Fruit fly (Drosophila melanogaster) whole organism, embryonic: ENCODE measurements around the gene Cpr67Fb.

Experiments
- Abd-B ChIP-seq: fragments of 200-800 bp; sonication (Bioruptor generic); optimal IDR thresholded peaks from 2 replicates; lab custom pipeline; 2018; ENCODE audit warnings: missing biosample characterization, mild to moderate bottlenecking, missing genetic modification characterization, moderate library complexity
- Asciz ChIP-seq: fragments of 200-800 bp; sonication (Bioruptor generic); optimal IDR thresholded peaks from 2 replicates; lab custom pipeline; 2017; ENCODE audit warnings: missing biosample characterization, mild to moderate bottlenecking, missing genetic modification characterization, missing genetic modification reagents
- CG10147 ChIP-seq: fragments of 200-800 bp; sonication (Bioruptor generic); optimal IDR thresholded peaks from 2 replicates; lab custom pipeline; 2019; ENCODE audit warnings: missing biosample characterization, mild to moderate bottlenecking, missing genetic modification characterization, moderate library complexity
- CG10543 ChIP-seq: fragments of 200-800 bp; sonication (Bioruptor generic); optimal IDR thresholded peaks from 3 replicates; lab custom pipeline; 2017; ENCODE audit warnings: missing biosample characterization, mild to moderate bottlenecking, missing genetic modification characterization, moderate library complexity
- CG11456 ChIP-seq: fragments of 200-800 bp; sonication (Bioruptor generic); IDR thresholded peaks from 3 replicates; pipeline ENCODE4 v1.3.6; 2022; ENCODE audit warnings: missing biosample characterization, missing genetic modification characterization
- CG13775 ChIP-seq: fragments of 200-800 bp; sonication (Bioruptor generic); optimal IDR thresholded peaks from 3 replicates; lab custom pipeline; 2017; ENCODE audit warnings: missing biosample characterization, mild to moderate bottlenecking, missing genetic modification characterization
- CG15514 ChIP-seq: fragments of 200-800 bp; sonication (Bioruptor generic); optimal IDR thresholded peaks from 3 replicates; lab custom pipeline; 2017; ENCODE audit warnings: missing biosample characterization, missing genetic modification characterization, mild to moderate bottlenecking, moderate library complexity, missing genetic modification reagents
- CG15601 ChIP-seq: fragments of 200-800 bp; sonication (Bioruptor generic); optimal IDR thresholded peaks from 3 replicates; lab custom pipeline; 2019; ENCODE audit warnings: missing biosample characterization, mild to moderate bottlenecking, missing genetic modification characterization, moderate library complexity
- CG18764 ChIP-seq: fragments of 200-800 bp; sonication (Bioruptor generic); optimal IDR thresholded peaks from 3 replicates; lab custom pipeline; 2016; ENCODE audit warnings: missing biosample characterization, missing genetic modification characterization
- CG2202 ChIP-seq: fragments of 200-800 bp; sonication (Bioruptor generic); optimal IDR thresholded peaks from 2 replicates; lab custom pipeline; 2018; ENCODE audit warnings: missing biosample characterization, mild to moderate bottlenecking, missing genetic modification characterization
- CG30020 ChIP-seq: fragments of 200-800 bp; optimal IDR thresholded peaks from 2 replicates; lab custom pipeline; 2019; ENCODE audit warnings: missing biosample characterization, mild to moderate bottlenecking, missing genetic modification characterization, moderate library complexity
- CG31365 ChIP-seq: fragments of 200-800 bp; sonication (Bioruptor generic); optimal IDR thresholded peaks from 2 replicates; lab custom pipeline; 2018; ENCODE audit warnings: missing biosample characterization, mild to moderate bottlenecking, missing genetic modification characterization
- CG31388 ChIP-seq: fragments of 200-800 bp; sonication (Bioruptor generic); optimal IDR thresholded peaks from 2 replicates; lab custom pipeline; 2016; ENCODE audit warnings: missing biosample characterization, missing genetic modification characterization
- CG31441 ChIP-seq: fragments of 200-800 bp; sonication (Bioruptor generic); IDR thresholded peaks from 2 replicates; pipeline ENCODE4 v1.3.6; 2022; ENCODE audit warnings: missing biosample characterization, missing genetic modification characterization
- CG32532 ChIP-seq: fragments of 200-800 bp; sonication (Bioruptor generic); IDR thresholded peaks from 2 replicates; pipeline ENCODE4 v1.3.6; 2022; ENCODE audit warnings: missing biosample characterization, missing genetic modification characterization
- CG3407 ChIP-seq: fragments of 200-800 bp; sonication (Bioruptor generic); optimal IDR thresholded peaks from 2 replicates; lab custom pipeline; 2018; ENCODE audit warnings: missing biosample characterization, mild to moderate bottlenecking, missing genetic modification characterization
- CG4360 ChIP-seq: fragments of 200-800 bp; sonication (Bioruptor generic); IDR thresholded peaks from 2 replicates; pipeline ENCODE4 v1.3.6; 2022; ENCODE audit warnings: missing biosample characterization, missing genetic modification characterization
- CG6254 ChIP-seq: fragments of 200-800 bp; sonication (Bioruptor generic); optimal IDR thresholded peaks from 3 replicates; lab custom pipeline; 2017; ENCODE audit warnings: mild to moderate bottlenecking, missing biosample characterization, missing genetic modification reagents, missing genetic modification characterization
- CG6791 ChIP-seq: fragments of 200-800 bp; sonication (Bioruptor generic); IDR thresholded peaks from 3 replicates; pipeline ENCODE4 v1.3.6; 2022; ENCODE audit warnings: missing biosample characterization, missing genetic modification characterization; ENCODE audit not compliant: partially characterized antibody
- CG8478 ChIP-seq: fragments of >200 bp; optimal IDR thresholded peaks from 2 replicates; lab custom pipeline; 2018
- CG8924 ChIP-seq: fragments of 200-800 bp; optimal IDR thresholded peaks from 3 replicates; lab custom pipeline; 2019; ENCODE audit warnings: missing biosample characterization, mild to moderate bottlenecking, missing genetic modification characterization, moderate library complexity
- Deaf1 ChIP-seq: fragments of 200-800 bp; optimal IDR thresholded peaks from 3 replicates; lab custom pipeline; 2019; ENCODE audit warnings: missing biosample characterization, mild to moderate bottlenecking, missing genetic modification characterization, moderate library complexity
- Doc3 ChIP-seq: fragments of 200-800 bp; sonication (Bioruptor generic); IDR thresholded peaks from 3 replicates; pipeline ENCODE4 v1.3.6; 2022; ENCODE audit warnings: missing biosample characterization, missing genetic modification characterization; ENCODE audit not compliant: partially characterized antibody
- Dp ChIP-seq: fragments of 200-800 bp; sonication (Bioruptor generic); optimal IDR thresholded peaks from 2 replicates; lab custom pipeline; 2018; ENCODE audit warnings: missing biosample characterization, mild to moderate bottlenecking, missing genetic modification characterization, moderate library complexity
- HLHmδ ChIP-seq: fragments of 200-800 bp; sonication (Bioruptor generic); optimal IDR thresholded peaks from 2 replicates; lab custom pipeline; 2018; ENCODE audit warnings: missing biosample characterization, mild to moderate bottlenecking, missing genetic modification characterization, moderate library complexity
- Hmx ChIP-seq: fragments of 200-800 bp; sonication (Bioruptor generic); optimal IDR thresholded peaks from 2 replicates; lab custom pipeline; 2016; ENCODE audit warnings: missing biosample characterization, missing genetic modification characterization
- Lim3 ChIP-seq: fragments of 200-800 bp; sonication (Bioruptor generic); IDR thresholded peaks from 2 replicates; pipeline ENCODE4 v1.3.6; 2022; ENCODE audit warnings: missing biosample characterization, missing genetic modification characterization
- Med ChIP-seq: fragments of 200-800 bp; sonication (Bioruptor generic); peaks from one replicate; lab custom pipeline; 2016; ENCODE audit warnings: missing biosample characterization, missing genetic modification characterization, mild to moderate bottlenecking, inconsistent platforms, moderate library complexity
- Rx ChIP-seq: fragments of 200-800 bp; sonication (Bioruptor generic); IDR thresholded peaks from 2 replicates; pipeline ENCODE4 v1.3.6; 2022; ENCODE audit warnings: missing biosample characterization, missing genetic modification characterization
- Sry-β ChIP-seq: fragments of 200-800 bp; sonication (Bioruptor generic); optimal IDR thresholded peaks from 2 replicates; lab custom pipeline; 2018; ENCODE audit warnings: missing biosample characterization, mild to moderate bottlenecking, missing genetic modification characterization, moderate library complexity
- Stat92E ChIP-seq, 3 experiments: fragments of >200 bp in 2 of 3; fragments of 200-800 bp in 1 of 3; sonication (Bioruptor generic) in 1 of 3; optimal IDR thresholded peaks; 2 replicates each; lab custom pipeline; 2017 to 2019; ENCODE audit warnings: missing biosample characterization in 3 of 3, missing genetic modification characterization in 3 of 3, mild to moderate bottlenecking in 1 of 3, moderate library complexity in 1 of 3
- Trl ChIP-seq, 3 experiments: fragments of >200 bp in 2 of 3; fragments of 200-800 bp in 1 of 3; sonication (Bioruptor generic) in 1 of 3; optimal IDR thresholded peaks; 2 replicates in 1 of 3; 3 replicates in 2 of 3; lab custom pipeline; 2016 to 2017; ENCODE audit warnings: missing biosample characterization in 1 of 3, missing genetic modification characterization in 1 of 3
- Vsx1 ChIP-seq: fragments of 200-800 bp; sonication (Bioruptor generic); optimal IDR thresholded peaks from 2 replicates; lab custom pipeline; 2017; ENCODE audit warnings: missing biosample characterization, mild to moderate bottlenecking, missing genetic modification characterization, missing genetic modification reagents
- ara ChIP-seq: fragments of 200-800 bp; sonication (Bioruptor generic); IDR thresholded peaks from 2 replicates; pipeline ENCODE4 v1.3.6; 2022; ENCODE audit warnings: missing biosample characterization, missing genetic modification characterization
- cg ChIP-seq: fragments of 200-800 bp; sonication (Bioruptor generic); optimal IDR thresholded peaks from 3 replicates; lab custom pipeline; 2019; ENCODE audit warnings: missing biosample characterization, mild to moderate bottlenecking, missing genetic modification characterization, moderate library complexity
- da ChIP-seq: fragments of 200-800 bp; sonication (Bioruptor generic); optimal IDR thresholded peaks from 2 replicates; lab custom pipeline; 2016; ENCODE audit warnings: missing biosample characterization, missing genetic modification characterization
- eve ChIP-seq, 2 experiments: fragments of >200 bp; optimal IDR thresholded peaks; 2 replicates each; lab custom pipeline; 2017; ENCODE audit warnings: missing biosample characterization in 2 of 2, missing genetic modification characterization in 2 of 2
- exex ChIP-seq: fragments of 200-800 bp; sonication (Bioruptor generic); optimal IDR thresholded peaks from 4 replicates; lab custom pipeline; 2018; ENCODE audit warnings: missing biosample characterization, mild to moderate bottlenecking, missing genetic modification characterization, moderate library complexity
- gro ChIP-seq: fragments of 200-800 bp; sonication (Bioruptor generic); optimal IDR thresholded peaks from 2 replicates; lab custom pipeline; 2016; ENCODE audit warnings: missing biosample characterization, missing genetic modification characterization
- otp ChIP-seq: fragments of 200-800 bp; sonication (Bioruptor generic); IDR thresholded peaks from 3 replicates; pipeline ENCODE4, ENCODE4 v1.3.6; 2022; ENCODE audit warnings: missing biosample characterization, missing genetic modification characterization
- schlank ChIP-seq: fragments of 200-800 bp; sonication (Bioruptor generic); optimal IDR thresholded peaks from 2 replicates; lab custom pipeline; 2018; ENCODE audit warnings: missing biosample characterization, mild to moderate bottlenecking, missing genetic modification characterization
- scrt ChIP-seq: fragments of 200-800 bp; sonication (Bioruptor generic); optimal IDR thresholded peaks from 2 replicates; lab custom pipeline; 2018; ENCODE audit warnings: missing biosample characterization, mild to moderate bottlenecking, missing genetic modification characterization, moderate library complexity
- sens ChIP-seq: fragments of 200-800 bp; sonication (Bioruptor generic); peaks from one replicate; lab custom pipeline; 2016; ENCODE audit warnings: missing biosample characterization, missing genetic modification characterization
- sna ChIP-seq: fragments of 200-800 bp; sonication (Bioruptor generic); IDR thresholded peaks from 2 replicates; pipeline ENCODE4 v1.3.6; 2022; ENCODE audit warnings: missing biosample characterization, missing genetic modification characterization; ENCODE audit not compliant: partially characterized antibody
- sqz ChIP-seq: fragments of 200-800 bp; sonication (Bioruptor generic); optimal IDR thresholded peaks from 3 replicates; lab custom pipeline; 2018; ENCODE audit warnings: missing biosample characterization, mild to moderate bottlenecking, missing genetic modification characterization
- sr ChIP-seq: fragments of 200-800 bp; sonication (Bioruptor generic); IDR thresholded peaks from 3 replicates; pipeline ENCODE4 v1.3.6; 2022; ENCODE audit warnings: missing biosample characterization, missing genetic modification characterization
- sug ChIP-seq: fragments of 200-800 bp; optimal IDR thresholded peaks from 2 replicates; lab custom pipeline; 2019; ENCODE audit warnings: missing biosample characterization, mild to moderate bottlenecking, missing genetic modification characterization, moderate library complexity
- tup ChIP-seq: fragments of 200-800 bp; sonication (Bioruptor generic); optimal IDR thresholded peaks from 2 replicates; lab custom pipeline; 2016; ENCODE audit warnings: missing biosample characterization, mild to moderate bottlenecking, missing genetic modification characterization, moderate library complexity

The Cpr67Fb gene

dm6 chr3L:10897534-10898255, 3.7 kb downstream of the Cpr67Fb start (continued):
- TF ChIP-seq CG3407 (GFP tag; lab: Kevin White, UChicago) = peak; percentile 8
- TF ChIP-seq sna (GFP tag; lab: Robert Waterston, UW) = no peak
- no peak for TF ChIP-seq Sry-β
- no peak for TF ChIP-seq Abd-B (GFP tag; lab: Kevin White, UChicago)
- peak; percentile 77 for TF ChIP-seq Med
- no peak for TF ChIP-seq schlank
- TF ChIP-seq HLHmδ = no peak
- no peak for TF ChIP-seq sqz (GFP tag; lab: Kevin White, UChicago)
- TF ChIP-seq Doc3 (GFP tag; lab: Robert Waterston, UW) = no peak
- no peak for TF ChIP-seq CG15514 (GFP tag; lab: Kevin White, UChicago)
- peak; percentile 38; the same call in 1 of the 3 replicates for TF ChIP-seq sr
- peak; percentile 54 for TF ChIP-seq sug (tag; lab: Kevin White, UChicago)
- no peak for TF ChIP-seq CG13775
- TF ChIP-seq CG31441 (GFP tag; lab: Robert Waterston, UW) = 0 out of 2 replicates have a peak, but pooled peaks have one; percentile 26
- no peak for TF ChIP-seq Dp (GFP tag; lab: Kevin White, UChicago)
- TF ChIP-seq CG31388 (GFP tag; lab: Kevin White, UChicago) = no peak
- TF ChIP-seq CG8924 (tag; lab: Kevin White, UChicago) = no peak
- TF ChIP-seq tup (GFP tag; lab: Kevin White, UChicago) = no peak
- TF ChIP-seq CG18764 (GFP tag; lab: Kevin White, UChicago) = no peak
- no peak for TF ChIP-seq CG31365
- TF ChIP-seq Rx = no peak
- no peak for TF ChIP-seq CG6791 (GFP tag; lab: Robert Waterston, UW)
- no peak for TF ChIP-seq Vsx1

dm6 chr3L:10898256-10898735, 4.3 kb downstream of the Cpr67Fb start:
- no peak for TF ChIP-seq CG2202
- TF ChIP-seq CG11456 (GFP tag; lab: Robert Waterston, UW) = 0 out of 3 replicates have a peak, but pooled peaks have one; percentile 9
- no peak for TF ChIP-seq CG32532 (GFP tag; lab: Robert Waterston, UW)
- no peak for TF ChIP-seq otp (GFP tag; lab: Robert Waterston, UW)
- peak; percentile 23 for TF ChIP-seq sug (tag; lab: Kevin White, UChicago)
- TF ChIP-seq CG15601 (tag; lab: Kevin White, UChicago) = no peak
- TF ChIP-seq Trl (optimal IDR thresholded peaks at IDR 0.05; lab: Kevin White, UChicago) = peak; percentile 47 to 83
- no peak for TF ChIP-seq Trl (GFP tag; optimal IDR thresholded peaks at IDR 0.05; lab: Kevin White, UChicago)
- no peak for TF ChIP-seq CG31365
- no peak for TF ChIP-seq Lim3 (GFP tag; lab: Robert Waterston, UW)
- peak; percentile 20 for TF ChIP-seq CG10147
- peak in 1 of 2 experiments; percentile 85 for TF ChIP-seq eve (GFP tag; optimal IDR thresholded peaks at IDR 0.05; lab: Kevin White, UChicago)
- peak; percentile 62 for TF ChIP-seq scrt (GFP tag; lab: Kevin White, UChicago)
- peak; percentile 4 for TF ChIP-seq Asciz (GFP tag; lab: Kevin White, UChicago)
- TF ChIP-seq da = peak; percentile 18
- no peak for TF ChIP-seq Stat92E (GFP tag; optimal IDR thresholded peaks at IDR 0.05; lab: Kevin White, UChicago)
- no peak for TF ChIP-seq gro (GFP tag; lab: Kevin White, UChicago)
- TF ChIP-seq Med = peak; percentile 54
- peak; percentile 83 for TF ChIP-seq CG8478 (lab: Kevin White, UChicago)
- TF ChIP-seq CG6254 (GFP tag; lab: Kevin White, UChicago) = no peak
- TF ChIP-seq ara (GFP tag; lab: Robert Waterston, UW) = 0 out of 2 replicates have a peak, but pooled peaks have one; percentile 7
- TF ChIP-seq CG10543 (GFP tag; lab: Kevin White, UChicago) = peak; percentile 20
- peak; percentile 27 for TF ChIP-seq exex
- TF ChIP-seq sens (GFP tag; lab: Kevin White, UChicago) = no peak
- TF ChIP-seq CG30020 = no peak
- TF ChIP-seq CG4360 (GFP tag; lab: Robert Waterston, UW) = peak; percentile 57
- TF ChIP-seq cg (GFP tag; lab: Kevin White, UChicago) = peak; percentile 93
- peak; percentile 89 for TF ChIP-seq Deaf1
- TF ChIP-seq Hmx = no peak
